Worm (Caenorhabditis elegans) whole organism, mixed stage, embryonic: ENCODE results near the gene sru-12.

Source experiments
- bed-3 ChIP-seq: fragments of 200-800 bp; sonication (Bioruptor generic); optimal IDR thresholded peaks from 3 replicates; lab custom pipeline; 2018; ENCODE audit warnings: mild to moderate bottlenecking, missing genetic modification characterization, moderate library complexity, missing compliant biosample characterization
- ceh-39 ChIP-seq: fragments of 150-350 bp; optimal IDR thresholded peaks from 2 replicates; lab custom pipeline; 2014; ENCODE audit warnings: missing biosample characterization, missing genetic modification characterization
- ceh-83 ChIP-seq: fragments of 200-800 bp; sonication (Bioruptor generic); optimal IDR thresholded peaks from 2 replicates; lab custom pipeline; 2018; ENCODE audit warnings: mild to moderate bottlenecking, missing genetic modification characterization, missing compliant biosample characterization
- cnd-1 ChIP-seq: fragments of 200-800 bp; sonication (Bioruptor generic); optimal IDR thresholded peaks from 2 replicates; lab custom pipeline; 2018; ENCODE audit warnings: mild to moderate bottlenecking, missing genetic modification characterization, missing compliant biosample characterization
- drap-1 ChIP-seq: fragments of 200-800 bp; sonication (Bioruptor generic); optimal IDR thresholded peaks from 3 replicates; lab custom pipeline; 2018; ENCODE audit warnings: mild to moderate bottlenecking, missing genetic modification characterization, missing compliant biosample characterization
- elt-1 ChIP-seq: sonication (generic microtip); optimal IDR thresholded peaks from 2 replicates; lab custom pipeline; 2017; ENCODE audit warnings: missing genetic modification characterization, mild to moderate bottlenecking, missing compliant biosample characterization, antibody characterized with exemption, moderate library complexity, borderline replicate concordance; ENCODE audit not compliant: insufficient read depth
- ham-2 ChIP-seq: fragments of 200-800 bp; sonication (Bioruptor generic); optimal IDR thresholded peaks from 2 replicates; lab custom pipeline; 2018; ENCODE audit warnings: mild to moderate bottlenecking, missing genetic modification characterization, missing compliant biosample characterization
- hlh-1 ChIP-seq: fragments of 150-350 bp; optimal IDR thresholded peaks from 2 replicates; lab custom pipeline; 2014; ENCODE audit warnings: missing biosample characterization, missing genetic modification reagents, missing genetic modification characterization
- lin-13 ChIP-seq: fragments of 150-350 bp; optimal IDR thresholded peaks from 2 replicates; lab custom pipeline; 2014; ENCODE audit warnings: missing biosample characterization, missing genetic modification characterization
- lin-32 ChIP-seq: fragments of 200-800 bp; sonication (Bioruptor generic); optimal IDR thresholded peaks from 2 replicates; lab custom pipeline; 2018; ENCODE audit warnings: mild to moderate bottlenecking, missing genetic modification characterization, missing compliant biosample characterization
- lsy-2 ChIP-seq: fragments of 150-350 bp; optimal IDR thresholded peaks from 2 replicates; lab custom pipeline; 2014; ENCODE audit warnings: missing biosample characterization, missing genetic modification characterization
- mab-5 ChIP-seq: fragments of 150-350 bp; optimal IDR thresholded peaks from 2 replicates; lab custom pipeline; 2014; ENCODE audit warnings: missing biosample characterization, missing genetic modification characterization
- mep-1 ChIP-seq: fragments of 150-350 bp; optimal IDR thresholded peaks from 2 replicates; lab custom pipeline; 2017; ENCODE audit warnings: missing biosample characterization, missing genetic modification reagents, missing genetic modification characterization, inconsistent platforms
- nhr-12 ChIP-seq: fragments of 150-350 bp; optimal IDR thresholded peaks from 2 replicates; lab custom pipeline; 2014; ENCODE audit warnings: missing biosample characterization, missing genetic modification characterization
- nhr-2 ChIP-seq: fragments of 150-350 bp; optimal IDR thresholded peaks from 2 replicates; lab custom pipeline; 2014; ENCODE audit warnings: missing biosample characterization, missing genetic modification characterization
- pha-4 ChIP-seq: fragments of 150-350 bp; optimal IDR thresholded peaks from 2 replicates; lab custom pipeline; 2018; ENCODE audit warnings: missing biosample characterization, missing genetic modification reagents, missing genetic modification characterization
- sem-2 ChIP-seq: fragments of 200-800 bp; sonication (Bioruptor generic); optimal IDR thresholded peaks from 2 replicates; lab custom pipeline; 2018; ENCODE audit warnings: mild to moderate bottlenecking, missing genetic modification characterization, missing compliant biosample characterization
- snpc-4 ChIP-seq: fragments of 150-350 bp; optimal IDR thresholded peaks from 2 replicates; lab custom pipeline; 2014; ENCODE audit warnings: missing biosample characterization, missing genetic modification characterization
- sptf-1 ChIP-seq: sonication (generic microtip); optimal IDR thresholded peaks from 2 replicates; lab custom pipeline; 2017; ENCODE audit warnings: mild to moderate bottlenecking, missing genetic modification characterization, moderate library complexity, missing compliant biosample characterization
- tbx-8 ChIP-seq: fragments of 200-800 bp; sonication (Bioruptor generic); optimal IDR thresholded peaks from 2 replicates; lab custom pipeline; 2018; ENCODE audit warnings: mild to moderate bottlenecking, missing genetic modification characterization, moderate library complexity, missing compliant biosample characterization
- unc-120 ChIP-seq: sonication (generic microtip); optimal IDR thresholded peaks from 2 replicates; lab custom pipeline; 2017; ENCODE audit warnings: missing genetic modification characterization, missing compliant biosample characterization; ENCODE audit not compliant: poor library complexity, severe bottlenecking
- unc-39 ChIP-seq: fragments of 150-350 bp; optimal IDR thresholded peaks from 2 replicates; lab custom pipeline; 2014; ENCODE audit warnings: missing biosample characterization, missing genetic modification characterization
- unc-62 ChIP-seq: fragments of 150-350 bp; optimal IDR thresholded peaks from 2 replicates; lab custom pipeline; 2014; ENCODE audit warnings: missing biosample characterization, missing genetic modification reagents, missing genetic modification characterization
- ztf-11 ChIP-seq: fragments of 150-350 bp; optimal IDR thresholded peaks from 2 replicates; lab custom pipeline; 2014; ENCODE audit warnings: missing biosample characterization, missing genetic modification characterization

Gene sru-12

DNA sequence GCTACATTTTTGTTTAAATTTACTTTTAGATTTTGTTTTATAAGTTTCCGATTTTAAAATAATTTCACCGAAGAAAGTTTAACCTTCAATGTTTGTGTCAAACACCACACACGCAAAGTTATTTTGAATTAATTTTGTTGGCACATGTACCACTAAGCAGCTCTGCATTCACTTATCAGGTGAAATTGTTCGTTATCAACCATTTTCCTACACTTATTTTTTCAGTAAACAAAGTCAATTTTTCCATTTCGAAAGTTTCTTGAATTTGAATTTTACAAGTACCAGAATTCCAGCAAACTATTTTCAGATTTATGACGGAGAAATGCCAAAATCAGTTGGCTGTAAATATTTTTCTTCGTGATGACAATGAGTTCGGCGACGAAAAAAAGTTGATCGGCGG, 36.2 kb downstream of the sru-12 start, which contains the start of gene C08F11.3:
Gene C08F11.3, plus strand, starts transcription at position 301 of the 400 bp plus-strand sequence.
- TF ChIP-seq nhr-12 = no peak
- TF ChIP-seq, all 35 proteins: peak for 0

DNA sequence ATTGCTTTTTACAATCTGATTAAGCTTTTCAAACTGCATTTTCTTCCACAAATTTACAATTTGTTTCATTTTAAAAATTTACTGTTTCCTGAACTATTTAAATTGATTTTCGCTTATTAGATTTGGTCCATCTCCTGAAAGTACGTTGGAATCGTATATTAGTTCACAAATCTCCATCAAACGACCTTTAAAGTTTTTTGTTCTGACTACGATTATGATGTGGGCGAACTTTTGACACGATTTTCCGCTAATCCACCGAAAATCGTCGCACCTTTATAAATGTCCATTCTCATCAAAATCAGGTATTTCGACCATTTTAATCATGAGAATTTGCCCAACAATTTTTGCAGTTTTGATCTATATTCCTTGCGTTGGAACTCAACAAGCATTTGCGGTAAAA, 40.5 kb downstream of the sru-12 start, which contains the start of gene C08F11.1:
Gene C08F11.1, plus strand, starts transcription at position 301 of the 400 bp plus-strand sequence.
- TF ChIP-seq elt-1 (tag; lab: Kevin White, UChicago) (no peak), ceh-83 (no peak)

DNA sequence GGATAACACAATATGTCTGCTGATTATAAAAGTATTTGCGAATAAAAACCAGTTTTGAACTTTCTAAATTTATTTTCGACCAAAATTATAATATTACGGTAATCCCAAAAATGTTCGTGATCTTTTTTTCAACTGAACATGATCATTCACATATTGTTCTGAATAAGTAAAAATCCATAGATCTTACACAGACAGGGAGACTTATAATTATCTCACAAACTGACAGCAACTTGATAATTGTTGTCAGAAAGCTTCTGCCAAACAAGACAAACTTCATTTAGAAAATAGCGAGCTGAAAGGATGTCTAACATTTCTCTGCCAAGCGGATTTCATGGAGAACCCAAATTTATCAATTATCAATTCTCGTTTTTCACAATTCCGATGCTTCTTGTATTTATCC, 43.5 kb downstream of the sru-12 start, which contains the start of gene sru-21:
Gene sru-21, plus strand, starts transcription at position 301 of the 400 bp plus-strand sequence.
- no peak for TF ChIP-seq lin-13 (tag; lab: Kevin White, UChicago)
- no peak for TF ChIP-seq lin-32
- no peak for TF ChIP-seq snpc-4
- no peak for TF ChIP-seq cnd-1
- TF ChIP-seq ceh-83 = no peak

DNA sequence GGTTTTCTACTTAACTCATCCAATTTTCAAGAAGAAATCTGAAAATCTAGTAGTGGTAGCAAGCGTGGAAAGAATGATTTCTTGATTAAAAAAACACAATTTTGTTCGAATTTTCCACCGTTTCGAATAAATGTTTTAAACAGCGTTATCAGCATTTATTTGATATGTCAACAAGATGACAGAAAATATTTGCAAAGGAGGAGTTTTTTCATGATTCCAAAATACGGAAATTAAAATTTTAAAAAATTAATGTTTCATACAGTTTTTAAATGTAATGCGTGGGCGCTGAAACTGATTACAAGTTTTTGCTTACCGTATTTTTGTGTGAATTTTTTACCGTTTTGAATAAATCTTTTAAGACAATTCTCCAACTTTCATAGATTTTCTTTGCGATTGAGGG, 49.6 kb downstream of the sru-12 start:
- TF ChIP-seq sem-2 (GFP tag; lab: Kevin White, UChicago) (no peak), ham-2 (GFP tag; lab: Kevin White, UChicago) (no peak), lin-32 (no peak), pha-4 (no peak)

DNA sequence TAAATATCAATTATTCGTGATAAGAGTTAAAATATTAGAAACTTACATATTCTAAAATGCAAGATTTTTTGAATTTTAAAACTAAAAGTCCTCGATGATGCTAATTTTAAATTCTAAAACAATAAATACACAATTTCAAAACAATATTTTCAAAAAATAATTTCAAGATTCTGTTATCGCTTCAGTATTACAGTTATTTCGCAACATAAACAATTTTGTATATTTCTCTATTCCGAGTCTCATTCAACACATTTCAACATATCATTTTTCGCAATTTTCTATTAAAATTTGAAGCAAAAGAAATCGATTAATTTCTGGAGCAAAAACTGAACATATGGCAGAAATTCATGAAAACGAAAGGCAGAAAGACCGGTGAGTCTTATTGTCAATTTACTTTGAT, 50.2 kb downstream of the sru-12 start, which contains the start of gene fbxa-98:
Gene fbxa-98, plus strand, starts transcription at position 243 of the 400 bp plus-strand sequence.
- TF ChIP-seq lin-32 (no peak), nhr-12 (no peak), drap-1 (GFP tag; lab: Kevin White, UChicago) (no peak), unc-62 (GFP tag; lab: Kevin White, UChicago) (no peak), snpc-4 (no peak), mep-1 (tag; lab: Kevin White, UChicago) (no peak), bed-3 (GFP tag; lab: Kevin White, UChicago) (no peak), sem-2 (GFP tag; lab: Kevin White, UChicago) (no peak), nhr-2 (tag; lab: Kevin White, UChicago) (no peak), ceh-39 (tag; lab: Kevin White, UChicago) (no peak), sptf-1 (no peak), unc-39 (tag; lab: Kevin White, UChicago) (no peak), mab-5 (tag; lab: Kevin White, UChicago) (no peak), lsy-2 (no peak), tbx-8 (GFP tag; lab: Kevin White, UChicago) (no peak), unc-120 (tag; lab: Kevin White, UChicago) (no peak), ztf-11 (tag; lab: Kevin White, UChicago) (no peak), hlh-1 (tag; lab: Kevin White, UChicago) (no peak)
